Fruit fly (Drosophila melanogaster) whole organism, embryonic: ENCODE results near the gene Cpr64Ad.

Experiments used
- Blimp-1 ChIP-seq: fragments of 200-800 bp; sonication (Bioruptor generic); optimal IDR thresholded peaks from 3 replicates; lab custom pipeline; 2018; ENCODE audit warnings: missing biosample characterization, missing genetic modification characterization, mild to moderate bottlenecking, moderate library complexity, missing genetic modification reagents
- CG10274 ChIP-seq: fragments of 200-800 bp; sonication (Bioruptor generic); optimal IDR thresholded peaks from 3 replicates; lab custom pipeline; 2017; ENCODE audit warnings: missing biosample characterization, mild to moderate bottlenecking, missing genetic modification characterization
- CG11696 ChIP-seq: fragments of 200-800 bp; sonication (Bioruptor generic); IDR thresholded peaks from 2 replicates; pipeline ENCODE4 v1.3.6; 2022; ENCODE audit warnings: missing biosample characterization, missing genetic modification characterization
- CG12155 ChIP-seq: fragments of 200-800 bp; sonication (Bioruptor generic); optimal IDR thresholded peaks from 3 replicates; lab custom pipeline; 2016; ENCODE audit warnings: missing biosample characterization, missing genetic modification characterization
- CG12659 ChIP-seq: fragments of 200-800 bp; sonication (Bioruptor generic); optimal IDR thresholded peaks from 3 replicates; lab custom pipeline; 2017; ENCODE audit warnings: mild to moderate bottlenecking, missing biosample characterization, missing genetic modification reagents, missing genetic modification characterization
- CG12744 ChIP-seq: fragments of 200-800 bp; sonication (Bioruptor generic); optimal IDR thresholded peaks from 2 replicates; lab custom pipeline; 2016; ENCODE audit warnings: missing biosample characterization, missing genetic modification characterization
- CG13287 ChIP-seq: fragments of 200-800 bp; sonication (Bioruptor generic); IDR thresholded peaks from 2 replicates; pipeline ENCODE4 v1.3.6; 2022; ENCODE audit warnings: missing biosample characterization, missing genetic modification characterization; ENCODE audit not compliant: partially characterized antibody
- CG13624 ChIP-seq: fragments of 200-800 bp; sonication (Bioruptor generic); optimal IDR thresholded peaks from 2 replicates; lab custom pipeline; 2016; ENCODE audit warnings: missing biosample characterization, missing genetic modification characterization
- CG15696 ChIP-seq: fragments of 200-800 bp; sonication (Bioruptor generic); optimal IDR thresholded peaks from 2 replicates; lab custom pipeline; 2019; ENCODE audit warnings: missing biosample characterization, mild to moderate bottlenecking, missing genetic modification characterization, moderate library complexity
- CG1603 ChIP-seq: fragments of 200-800 bp; sonication (Bioruptor generic); optimal IDR thresholded peaks from 2 replicates; lab custom pipeline; 2019; ENCODE audit warnings: missing biosample characterization, mild to moderate bottlenecking, missing genetic modification characterization, moderate library complexity
- CG18619 ChIP-seq: fragments of 200-800 bp; sonication (Bioruptor generic); optimal IDR thresholded peaks from 3 replicates; lab custom pipeline; 2017; ENCODE audit warnings: missing biosample characterization, mild to moderate bottlenecking, missing genetic modification characterization
- CG2129 ChIP-seq: fragments of 200-800 bp; sonication (Bioruptor generic); IDR thresholded peaks from 2 replicates; pipeline ENCODE4 v1.3.6; 2022; ENCODE audit warnings: missing biosample characterization, missing genetic modification characterization; ENCODE audit not compliant: partially characterized antibody
- CG3726 ChIP-seq: fragments of 200-800 bp; sonication (Bioruptor generic); IDR thresholded peaks from 3 replicates; pipeline ENCODE4, ENCODE4 v1.3.6; 2022; ENCODE audit warnings: missing biosample characterization, missing genetic modification characterization
- CG3847 ChIP-seq: fragments of 200-800 bp; sonication (Bioruptor generic); IDR thresholded peaks from 2 replicates; pipeline ENCODE4 v1.3.6; 2022; ENCODE audit warnings: missing biosample characterization, missing genetic modification characterization
- CG8281 ChIP-seq: fragments of 200-800 bp; sonication (Bioruptor generic); optimal IDR thresholded peaks from 2 replicates; lab custom pipeline; 2018; ENCODE audit warnings: missing biosample characterization, mild to moderate bottlenecking, missing genetic modification characterization, moderate library complexity
- CG8478 ChIP-seq: fragments of >200 bp; optimal IDR thresholded peaks from 2 replicates; lab custom pipeline; 2018
- Chrac-16 ChIP-seq: fragments of 200-800 bp; sonication (Bioruptor generic); optimal IDR thresholded peaks from 3 replicates; lab custom pipeline; 2016; ENCODE audit warnings: missing biosample characterization, missing genetic modification characterization
- ERR ChIP-seq: fragments of 200-800 bp; sonication (Bioruptor generic); optimal IDR thresholded peaks from 2 replicates; lab custom pipeline; 2016; ENCODE audit warnings: missing biosample characterization, missing genetic modification characterization
- Ets97D ChIP-seq: fragments of 200-800 bp; sonication (Bioruptor generic); optimal IDR thresholded peaks from 3 replicates; lab custom pipeline; 2016; ENCODE audit warnings: missing biosample characterization, missing genetic modification characterization
- MESR4 ChIP-seq: fragments of 200-800 bp; sonication (Bioruptor generic); optimal IDR thresholded peaks from 2 replicates; lab custom pipeline; 2018; ENCODE audit warnings: missing biosample characterization, mild to moderate bottlenecking, missing genetic modification characterization, moderate library complexity
- Mrtf ChIP-seq: fragments of 200-800 bp; sonication (Bioruptor generic); IDR thresholded peaks from 3 replicates; pipeline ENCODE4 v1.3.6; 2022; ENCODE audit warnings: missing biosample characterization, missing genetic modification characterization
- NC2β ChIP-seq: fragments of 200-800 bp; sonication (Bioruptor generic); optimal IDR thresholded peaks from 2 replicates; lab custom pipeline; 2016; ENCODE audit warnings: missing biosample characterization, missing genetic modification characterization
- Oli ChIP-seq: fragments of 200-800 bp; sonication (Bioruptor generic); optimal IDR thresholded peaks from 2 replicates; lab custom pipeline; 2018; ENCODE audit warnings: missing biosample characterization, mild to moderate bottlenecking, missing genetic modification characterization, moderate library complexity
- Side ChIP-seq: fragments of 200-800 bp; sonication (Bioruptor generic); optimal IDR thresholded peaks from 2 replicates; lab custom pipeline; 2016; ENCODE audit warnings: missing biosample characterization, missing genetic modification characterization
- Sry-β ChIP-seq: fragments of 200-800 bp; sonication (Bioruptor generic); optimal IDR thresholded peaks from 2 replicates; lab custom pipeline; 2018; ENCODE audit warnings: missing biosample characterization, mild to moderate bottlenecking, missing genetic modification characterization, moderate library complexity
- az2 ChIP-seq: fragments of 200-800 bp; sonication (Bioruptor generic); optimal IDR thresholded peaks from 3 replicates; lab custom pipeline; 2016; ENCODE audit warnings: missing biosample characterization, missing genetic modification characterization
- br ChIP-seq: fragments of >200 bp; optimal IDR thresholded peaks from 2 replicates; lab custom pipeline; 2017
- dan ChIP-seq: fragments of 200-800 bp; sonication (Bioruptor generic); IDR thresholded peaks from 2 replicates; pipeline ENCODE4 v1.3.6; 2022; ENCODE audit warnings: missing biosample characterization, missing genetic modification characterization
- danr ChIP-seq: fragments of 200-800 bp; sonication (Bioruptor generic); IDR thresholded peaks from 2 replicates; pipeline ENCODE4 v1.3.6; 2022; ENCODE audit warnings: missing biosample characterization, missing genetic modification characterization
- ems ChIP-seq: fragments of 200-800 bp; sonication (Bioruptor generic); optimal IDR thresholded peaks from 3 replicates; lab custom pipeline; 2016; ENCODE audit warnings: missing biosample characterization, missing genetic modification characterization
- esg ChIP-seq: fragments of 200-800 bp; sonication (Bioruptor generic); conservative IDR thresholded peaks from 2 replicates; pipeline ENCODE4 v1.3.6; 2022; ENCODE audit warnings: missing biosample characterization, missing genetic modification characterization
- ewg ChIP-seq: fragments of 200-800 bp; sonication (Bioruptor generic); optimal IDR thresholded peaks from 3 replicates; lab custom pipeline; 2017; ENCODE audit warnings: mild to moderate bottlenecking, missing biosample characterization, missing genetic modification reagents, missing genetic modification characterization
- fd3F ChIP-seq: fragments of 200-800 bp; sonication (Bioruptor generic); optimal IDR thresholded peaks from 2 replicates; lab custom pipeline; 2018; ENCODE audit warnings: missing biosample characterization, mild to moderate bottlenecking, missing genetic modification characterization, moderate library complexity
- ham ChIP-seq: fragments of 200-800 bp; sonication (Bioruptor generic); IDR thresholded peaks from 2 replicates; pipeline ENCODE4 v1.3.6; 2022; ENCODE audit warnings: missing biosample characterization, missing genetic modification characterization
- hkb ChIP-seq, 2 experiments: fragments of 200-800 bp in 1 of 2; fragments of >200 bp in 1 of 2; sonication (Bioruptor generic) in 1 of 2; IDR thresholded peaks in 1 of 2; optimal IDR thresholded peaks in 1 of 2; 2 replicates each; pipeline versions ENCODE4 v1.3.6 to Lab custom; 2017 to 2022; ENCODE audit warnings: missing biosample characterization in 1 of 2, missing genetic modification characterization in 1 of 2
- mirr ChIP-seq: fragments of 200-800 bp; sonication (Bioruptor generic); optimal IDR thresholded peaks from 3 replicates; lab custom pipeline; 2018; ENCODE audit warnings: missing biosample characterization, mild to moderate bottlenecking, missing genetic modification characterization
- oc ChIP-seq: fragments of 200-800 bp; sonication (Bioruptor generic); optimal IDR thresholded peaks from 2 replicates; lab custom pipeline; 2018; ENCODE audit warnings: missing biosample characterization, mild to moderate bottlenecking, missing genetic modification characterization, moderate library complexity
- pan ChIP-seq, 4 experiments: fragments of >200 bp in 3 of 4; fragments of 200-800 bp in 1 of 4; sonication (Bioruptor generic) in 1 of 4; optimal IDR thresholded peaks in 3 of 4; IDR thresholded peaks in 1 of 4; 2 replicates each; pipeline versions ENCODE4 v1.3.6 to Lab custom; 2017 to 2022; ENCODE audit warnings: missing biosample characterization in 2 of 4, missing genetic modification characterization in 2 of 4, mixed read lengths in 1 of 4
- phol ChIP-seq: fragments of 200-800 bp; sonication (Bioruptor generic); optimal IDR thresholded peaks from 3 replicates; lab custom pipeline; 2018; ENCODE audit warnings: missing biosample characterization, mild to moderate bottlenecking, missing genetic modification characterization, moderate library complexity
- pros ChIP-seq: fragments of 200-800 bp; sonication (Bioruptor generic); optimal IDR thresholded peaks from 3 replicates; lab custom pipeline; 2019; ENCODE audit warnings: missing biosample characterization, mild to moderate bottlenecking, missing genetic modification characterization, moderate library complexity
- run ChIP-seq: fragments of 200-800 bp; sonication (Bioruptor generic); optimal IDR thresholded peaks from 3 replicates; lab custom pipeline; 2018; ENCODE audit warnings: missing biosample characterization, mild to moderate bottlenecking, missing genetic modification characterization
- schlank ChIP-seq: fragments of 200-800 bp; sonication (Bioruptor generic); optimal IDR thresholded peaks from 2 replicates; lab custom pipeline; 2018; ENCODE audit warnings: missing biosample characterization, mild to moderate bottlenecking, missing genetic modification characterization
- scrt ChIP-seq: fragments of 200-800 bp; sonication (Bioruptor generic); optimal IDR thresholded peaks from 2 replicates; lab custom pipeline; 2018; ENCODE audit warnings: missing biosample characterization, mild to moderate bottlenecking, missing genetic modification characterization, moderate library complexity
- sens ChIP-seq: fragments of 200-800 bp; sonication (Bioruptor generic); peaks from one replicate; lab custom pipeline; 2016; ENCODE audit warnings: missing biosample characterization, missing genetic modification characterization
- slbo ChIP-seq: fragments of 200-800 bp; sonication (Bioruptor generic); IDR thresholded peaks from 2 replicates; pipeline ENCODE4 v1.3.6; 2022; ENCODE audit warnings: missing biosample characterization, missing genetic modification characterization
- sna ChIP-seq: fragments of 200-800 bp; sonication (Bioruptor generic); IDR thresholded peaks from 2 replicates; pipeline ENCODE4 v1.3.6; 2022; ENCODE audit warnings: missing biosample characterization, missing genetic modification characterization; ENCODE audit not compliant: partially characterized antibody
- stc ChIP-seq: fragments of 200-800 bp; sonication (Bioruptor generic); IDR thresholded peaks from 2 replicates; pipeline ENCODE4 v1.3.6; 2022; ENCODE audit warnings: missing biosample characterization, missing genetic modification characterization
- ttk ChIP-seq: fragments of 200-800 bp; sonication (Bioruptor generic); IDR thresholded peaks from 2 replicates; pipeline ENCODE4 v2.1.2; 2022; ENCODE audit warnings: missing biosample characterization, missing genetic modification characterization
- zfh1 ChIP-seq: fragments of 200-800 bp; sonication (Bioruptor generic); IDR thresholded peaks from 3 replicates; pipeline ENCODE4 v1.3.6; 2022; ENCODE audit warnings: missing biosample characterization, missing genetic modification characterization

Gene Cpr64Ad

DNA sequence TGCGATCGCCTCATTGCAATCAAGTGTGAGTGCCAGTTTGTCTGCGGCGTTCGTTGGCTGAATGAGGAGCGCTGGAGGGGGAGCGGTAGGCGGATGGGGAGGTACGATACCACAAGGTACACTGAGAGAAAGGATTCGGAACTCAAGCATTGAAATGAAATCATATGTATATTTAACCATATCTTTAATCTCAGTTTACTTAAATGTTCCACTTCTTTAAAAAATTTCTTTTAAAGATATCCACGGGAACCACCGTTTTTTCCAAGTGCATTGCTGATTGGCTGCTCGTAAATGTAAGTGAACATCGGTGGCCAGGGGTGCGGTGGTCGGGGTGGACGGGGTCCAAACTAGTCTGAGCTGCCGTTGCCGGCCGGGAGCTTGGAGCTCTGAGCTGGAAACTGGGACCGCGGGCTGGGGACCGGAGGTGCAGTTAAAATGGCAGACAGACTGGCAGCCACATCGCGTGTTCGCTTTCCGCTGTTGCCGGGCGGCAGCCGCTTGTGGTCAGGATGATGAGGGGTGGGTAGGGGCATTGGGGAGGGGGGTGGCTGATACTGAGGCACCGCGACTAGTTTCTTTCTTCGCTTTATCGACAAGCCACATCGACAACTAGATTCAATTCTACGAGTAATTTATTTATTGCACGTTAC lies 13.1 kb downstream of the Cpr64Ad start (continued):
- TF ChIP-seq pan (optimal IDR thresholded peaks at IDR 0.05; lab: Kevin White, UChicago), result no peak
- TF ChIP-seq pan (GFP tag; optimal IDR thresholded peaks at IDR 0.05 in 1 of 2, IDR thresholded peaks at IDR 0.05 in 1 of 2), result peak in 1 of 2 experiments; percentile 97
- TF ChIP-seq ERR, result peak; percentile 91
- TF ChIP-seq ham (GFP tag; lab: Robert Waterston, UW), result no peak
- peak; percentile 93 for TF ChIP-seq NC2β
- TF ChIP-seq CG10274 (GFP tag; lab: Kevin White, UChicago), result peak; percentile 79
- TF ChIP-seq run (tag; lab: Kevin White, UChicago), result peak; percentile 92
- peak; percentile 98 for TF ChIP-seq zfh1 (GFP tag; lab: Robert Waterston, UW)
- TF ChIP-seq sna (GFP tag; lab: Robert Waterston, UW), result no peak
- peak; percentile 57 for TF ChIP-seq Sry-β (GFP tag; lab: Kevin White, UChicago)
- peak; percentile 88 for TF ChIP-seq CG11696 (GFP tag; lab: Robert Waterston, UW)
- TF ChIP-seq Chrac-16 (GFP tag; lab: Kevin White, UChicago), result peak; percentile 95
- peak; percentile 96 for TF ChIP-seq danr
- peak; percentile 98 for TF ChIP-seq esg
- TF ChIP-seq schlank (tag; lab: Kevin White, UChicago), result peak; percentile 71
- TF ChIP-seq fd3F (GFP tag; lab: Kevin White, UChicago), result peak; percentile 84
- TF ChIP-seq CG1603 (tag; lab: Kevin White, UChicago), result peak; percentile 98
- TF ChIP-seq CG3847 (GFP tag; lab: Robert Waterston, UW), result peak; percentile 92
- peak; percentile 97 for TF ChIP-seq oc (tag; lab: Kevin White, UChicago)
- TF ChIP-seq ems (GFP tag; lab: Kevin White, UChicago), result peak; percentile 95
- peak; percentile 100 for TF ChIP-seq sens (GFP tag; lab: Kevin White, UChicago)
- TF ChIP-seq pros (GFP tag; lab: Kevin White, UChicago), result peak; percentile 67
- TF ChIP-seq MESR4 (GFP tag; lab: Kevin White, UChicago), result peak; percentile 56
- peak; percentile 78 for TF ChIP-seq CG8281 (tag; lab: Kevin White, UChicago)
- TF ChIP-seq CG3726 (GFP tag; lab: Robert Waterston, UW), result peak; percentile 95
- TF ChIP-seq CG12744 (GFP tag; lab: Kevin White, UChicago), result peak; percentile 74
- TF ChIP-seq scrt (GFP tag; lab: Kevin White, UChicago), result peak; percentile 85
- TF ChIP-seq phol (tag; lab: Kevin White, UChicago), result peak; percentile 96
- peak; percentile 90 for TF ChIP-seq CG13624
- TF ChIP-seq ewg, result peak; percentile 95
- TF ChIP-seq CG12155 (GFP tag; lab: Kevin White, UChicago), result peak; percentile 85
- peak; percentile 91 for TF ChIP-seq CG18619 (GFP tag; lab: Kevin White, UChicago)
- TF ChIP-seq Blimp-1 (GFP tag; lab: Kevin White, UChicago), result peak; percentile 97
- TF ChIP-seq CG12659 (GFP tag; lab: Kevin White, UChicago), result peak; percentile 96
- peak; percentile 92 for TF ChIP-seq slbo (GFP tag; lab: Robert Waterston, UW)
- TF ChIP-seq az2 (GFP tag; lab: Kevin White, UChicago), result peak; percentile 97
- no peak for TF ChIP-seq hkb (optimal IDR thresholded peaks at IDR 0.05; lab: Kevin White, UChicago)
- TF ChIP-seq hkb (GFP tag; IDR thresholded peaks at IDR 0.05; lab: Robert Waterston, UW), result peak; percentile 98
- TF ChIP-seq CG13287, result no peak
- TF ChIP-seq Mrtf, result peak; percentile 96
- TF ChIP-seq ttk (GFP tag; lab: Robert Waterston, UW), result peak; percentile 98
- peak; percentile 94 for TF ChIP-seq Side (GFP tag; lab: Kevin White, UChicago)
- TF ChIP-seq Ets97D, result peak; percentile 85
- TF ChIP-seq CG15696 (tag; lab: Kevin White, UChicago), result peak; percentile 87
- TF ChIP-seq dan (GFP tag; lab: Robert Waterston, UW), result peak; percentile 87
- no peak for TF ChIP-seq CG8478 (lab: Kevin White, UChicago)
- TF ChIP-seq stc (GFP tag; lab: Robert Waterston, UW), result peak; percentile 97
- no peak for TF ChIP-seq CG2129 (GFP tag; lab: Robert Waterston, UW)
- TF ChIP-seq Oli (tag; lab: Kevin White, UChicago), result peak; percentile 98
- no peak for TF ChIP-seq br (lab: Kevin White, UChicago)
- TF ChIP-seq mirr, result peak; percentile 43
